Worm (Caenorhabditis elegans) whole organism, L2 larva: ENCODE data around the gene W10G11.1.

Experiments
- R02D3.7 ChIP-seq: fragments of 150-350 bp; optimal IDR thresholded peaks from 2 replicates; lab custom pipeline; 2014; ENCODE audit warnings: missing biosample characterization, missing genetic modification characterization
- alr-1 ChIP-seq: fragments of 150-350 bp; optimal IDR thresholded peaks from 2 replicates; lab custom pipeline; 2014; ENCODE audit warnings: missing biosample characterization, missing genetic modification characterization
- aly-2 ChIP-seq: fragments of 150-350 bp; optimal IDR thresholded peaks from 2 replicates; lab custom pipeline; 2014; ENCODE audit warnings: missing biosample characterization, missing genetic modification characterization
- blmp-1 ChIP-seq: sonication (generic microtip); optimal IDR thresholded peaks from 2 replicates; lab custom pipeline; 2017; ENCODE audit warnings: missing genetic modification characterization, mild to moderate bottlenecking, missing compliant biosample characterization, antibody characterized with exemption, moderate library complexity; ENCODE audit not compliant: insufficient read depth
- ceh-82 ChIP-seq: fragments of 150-350 bp; optimal IDR thresholded peaks from 2 replicates; lab custom pipeline; 2014; ENCODE audit warnings: missing biosample characterization, missing genetic modification characterization
- elt-1 ChIP-seq: fragments of 150-350 bp; optimal IDR thresholded peaks from 2 replicates; lab custom pipeline; 2014; ENCODE audit warnings: missing biosample characterization, missing genetic modification characterization
- mbf-1 ChIP-seq: sonication (generic microtip); optimal IDR thresholded peaks from 2 replicates; lab custom pipeline; 2017; ENCODE audit warnings: missing biosample characterization, missing genetic modification characterization
- nhr-23 ChIP-seq: fragments of 150-350 bp; optimal IDR thresholded peaks from 2 replicates; lab custom pipeline; 2014; ENCODE audit warnings: missing biosample characterization, missing genetic modification reagents, missing genetic modification characterization
- nhr-6 ChIP-seq: fragments of 150-350 bp; optimal IDR thresholded peaks from 2 replicates; lab custom pipeline; 2014; ENCODE audit warnings: missing biosample characterization, missing genetic modification characterization
- ztf-11 ChIP-seq: sonication (generic microtip); optimal IDR thresholded peaks from 2 replicates; lab custom pipeline; 2017; ENCODE audit warnings: missing biosample characterization, missing genetic modification characterization

DNA sequence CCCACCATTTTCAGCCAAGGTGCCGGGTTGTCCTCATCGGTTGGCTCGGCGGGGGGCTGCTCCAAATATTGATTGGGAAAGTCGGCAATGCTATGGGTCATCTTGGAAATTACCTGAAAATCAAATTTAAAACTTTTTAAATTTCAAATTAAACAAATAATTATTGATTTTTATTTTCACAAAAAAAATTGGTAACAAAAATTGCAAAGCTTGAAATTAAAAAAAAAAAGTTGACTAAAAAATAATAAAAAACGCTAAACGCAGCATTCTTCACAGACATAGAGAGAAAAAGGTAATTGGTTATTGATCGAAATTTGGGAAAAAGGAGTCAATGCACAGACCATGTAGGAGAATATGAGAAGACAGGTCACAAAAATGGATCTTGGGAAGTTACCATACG is 38.2 kb upstream of the W10G11.1 start, which contains the start of gene Y49F6A.11:
- TF ChIP-seq blmp-1 (tag; lab: Kevin White, UChicago) = no peak
- TF ChIP-seq alr-1 (tag; lab: Kevin White, UChicago) = no peak
- no peak for TF ChIP-seq R02D3.7 (tag; lab: Kevin White, UChicago)
- no peak for TF ChIP-seq nhr-6
- TF ChIP-seq aly-2 (tag; lab: Kevin White, UChicago) = no peak
- no peak for TF ChIP-seq ztf-11
- TF ChIP-seq ceh-82 = no peak
- TF ChIP-seq mbf-1 (tag; lab: Kevin White, UChicago) = no peak
- TF ChIP-seq elt-1 (tag; lab: Kevin White, UChicago) = no peak
- no peak for TF ChIP-seq nhr-23 (tag; lab: Kevin White, UChicago)
